Fruit fly (Drosophila melanogaster) whole organism, prepupa: ENCODE data around the gene Usp2.

Source experiments
- CG8119 ChIP-seq: fragments of 200-800 bp; sonication (Bioruptor generic); IDR thresholded peaks from 3 replicates; pipeline ENCODE4 v1.3.6; 2022; ENCODE audit warnings: missing biosample characterization, missing genetic modification characterization
- fkh ChIP-seq: fragments of 200-800 bp; sonication (Bioruptor generic); optimal IDR thresholded peaks from 3 replicates; lab custom pipeline; 2017; ENCODE audit warnings: missing biosample characterization, mild to moderate bottlenecking, missing genetic modification characterization, moderate library complexity

- TF ChIP-seq fkh (GFP tag; lab: Kevin White, UChicago) = no peak
- TF ChIP-seq CG8119 (GFP tag; lab: Robert Waterston, UW) = no peak
Measured at dm6 chrX:22514948-22515347, 59.3 kb downstream of the Usp2 start, which contains the start of gene CG17600.
